Worm (Caenorhabditis elegans): ENCODE measurements around the gene Y51H7C.41.
"Not testable (repeated sequence)": the region's sequence is repeated elsewhere in the genome, so short reads cannot be mapped to it uniquely, and the experiment has no call there.

The Y51H7C.41 gene

DNA sequence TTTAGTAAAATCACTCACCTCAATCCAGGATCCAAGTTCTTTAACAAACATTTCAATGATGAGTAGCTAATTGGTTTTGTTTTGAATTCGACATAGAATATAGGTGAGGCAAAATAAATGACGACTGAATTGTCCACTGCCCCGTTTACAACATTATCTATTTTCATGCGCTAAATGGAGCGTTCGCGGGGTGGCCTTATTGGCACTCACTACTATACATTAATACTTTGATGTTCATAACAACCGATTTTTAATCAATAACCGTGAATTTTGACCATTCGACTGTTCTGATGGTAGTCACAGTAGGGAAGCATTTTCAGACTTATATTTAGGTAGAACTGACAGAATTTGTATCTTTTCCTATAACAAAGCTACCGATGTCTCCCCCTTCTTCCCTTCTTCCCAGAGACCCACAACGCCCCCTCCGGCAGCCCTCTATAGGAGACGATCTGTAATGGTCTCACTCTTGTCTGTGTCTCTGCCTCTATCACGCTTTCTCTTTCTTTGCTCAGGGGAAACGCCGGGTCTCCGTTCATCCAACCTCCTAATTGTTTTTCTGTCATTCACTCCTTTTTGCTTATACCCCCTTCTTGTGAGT, 43.7 kb downstream of the Y51H7C.41 start, which contains the start of gene Y51H7C.12:
Gene Y51H7C.12 (minus strand): TSS at position 51 of the 598 bp plus-strand sequence.
- not testable (repeated sequence) for TF ChIP-seq hmg-11 (tag; optimal IDR thresholded peaks at IDR 0.05); fkh-10 (GFP tag; optimal IDR thresholded peaks at IDR 0.05); elt-1 (tag; optimal IDR thresholded peaks at IDR 0.05)

All from whole organism, L3 larva.